Fruit fly (Drosophila melanogaster): ENCODE results near the gene Rab26.

dm6 chr3L:21279168-21279567 is 39.4 kb upstream of the Rab26 start:
- TF ChIP-seq kay (GFP tag; ENCODE audit: borderline replicate concordance) (no peak), Mnt (GFP tag; optimal IDR thresholded peaks at IDR 0.05) (no peak), Clk (GFP tag; optimal IDR thresholded peaks at IDR 0.05) (no peak), CG5204 (GFP tag; optimal IDR thresholded peaks at IDR 0.05) (no peak), CG1620 (GFP tag; optimal IDR thresholded peaks at IDR 0.05) (no peak), CG11617 (GFP tag; optimal IDR thresholded peaks at IDR 0.05) (no peak)

Measured in whole organism, adult.